Fruit fly (Drosophila melanogaster) whole organism, embryonic: ENCODE results near the gene CG14286.
A peak's percentile ranks its signal among the peaks of the same experiment; 100 is the strongest.

Source experiments
- CG11398 ChIP-seq: fragments of 200-800 bp; sonication (Bioruptor generic); optimal IDR thresholded peaks from 2 replicates; lab custom pipeline; 2016; ENCODE audit warnings: missing biosample characterization, missing genetic modification characterization
- CG11504 ChIP-seq: fragments of 200-800 bp; sonication (Bioruptor generic); optimal IDR thresholded peaks from 3 replicates; lab custom pipeline; 2019; ENCODE audit warnings: missing biosample characterization, mild to moderate bottlenecking, missing genetic modification characterization, moderate library complexity
- CG12155 ChIP-seq: fragments of 200-800 bp; sonication (Bioruptor generic); optimal IDR thresholded peaks from 3 replicates; lab custom pipeline; 2016; ENCODE audit warnings: missing biosample characterization, missing genetic modification characterization
- CG12769 ChIP-seq: fragments of 200-800 bp; sonication (Bioruptor generic); optimal IDR thresholded peaks from 2 replicates; lab custom pipeline; 2019; ENCODE audit warnings: missing biosample characterization, mild to moderate bottlenecking, missing genetic modification characterization, moderate library complexity
- CG15011 ChIP-seq: fragments of 200-800 bp; sonication (Bioruptor generic); optimal IDR thresholded peaks from 3 replicates; lab custom pipeline; 2018; ENCODE audit warnings: missing biosample characterization, mild to moderate bottlenecking, missing genetic modification characterization
- CG1792 ChIP-seq: fragments of 200-800 bp; sonication (Bioruptor generic); optimal IDR thresholded peaks from 2 replicates; lab custom pipeline; 2016; ENCODE audit warnings: missing biosample characterization, missing genetic modification characterization
- CG18262 ChIP-seq: fragments of 200-800 bp; optimal IDR thresholded peaks from 3 replicates; lab custom pipeline; 2019; ENCODE audit warnings: missing biosample characterization, mild to moderate bottlenecking, missing genetic modification characterization, moderate library complexity
- CG2678 ChIP-seq: fragments of 200-800 bp; sonication (Bioruptor generic); optimal IDR thresholded peaks from 3 replicates; lab custom pipeline; 2019; ENCODE audit warnings: missing biosample characterization, mild to moderate bottlenecking, missing genetic modification characterization, moderate library complexity
- CG5180 ChIP-seq: fragments of 200-800 bp; sonication (Bioruptor generic); optimal IDR thresholded peaks from 3 replicates; lab custom pipeline; 2017; ENCODE audit warnings: missing biosample characterization, missing genetic modification characterization, mild to moderate bottlenecking, moderate library complexity, missing genetic modification reagents
- CG6683 ChIP-seq: fragments of 200-800 bp; sonication (Bioruptor generic); optimal IDR thresholded peaks from 2 replicates; lab custom pipeline; 2017; ENCODE audit warnings: missing biosample characterization, mild to moderate bottlenecking, missing genetic modification characterization, missing genetic modification reagents
- CG7745 ChIP-seq: fragments of 200-800 bp; sonication (Bioruptor generic); optimal IDR thresholded peaks from 2 replicates; lab custom pipeline; 2018; ENCODE audit warnings: missing biosample characterization, mild to moderate bottlenecking, missing genetic modification characterization, moderate library complexity
- CG8290 ChIP-seq, 3 experiments: fragments of 200-800 bp; sonication (Bioruptor generic); optimal IDR thresholded peaks; 2 replicates each; lab custom pipeline; 2016 to 2019; ENCODE audit warnings: missing biosample characterization in 3 of 3, missing genetic modification characterization in 3 of 3, mild to moderate bottlenecking in 2 of 3, moderate library complexity in 1 of 3
- CG9932 ChIP-seq: fragments of 200-800 bp; sonication (Bioruptor generic); IDR thresholded peaks from 2 replicates; pipeline ENCODE4 v1.3.6; 2022; ENCODE audit warnings: missing biosample characterization, missing genetic modification characterization
- Doc3 ChIP-seq: fragments of 200-800 bp; sonication (Bioruptor generic); IDR thresholded peaks from 3 replicates; pipeline ENCODE4 v1.3.6; 2022; ENCODE audit warnings: missing biosample characterization, missing genetic modification characterization; ENCODE audit not compliant: partially characterized antibody
- Drgx ChIP-seq: fragments of 200-800 bp; sonication (Bioruptor generic); IDR thresholded peaks from 2 replicates; pipeline ENCODE4 v1.3.6; 2022; ENCODE audit warnings: missing biosample characterization, missing genetic modification characterization
- E2f1 ChIP-seq: fragments of 200-800 bp; sonication (Bioruptor generic); IDR thresholded peaks from 2 replicates; pipeline ENCODE4 v1.3.6; 2022; ENCODE audit warnings: missing biosample characterization, missing genetic modification characterization
- HLH54F ChIP-seq: fragments of 200-800 bp; sonication (Bioruptor generic); optimal IDR thresholded peaks from 3 replicates; lab custom pipeline; 2016; ENCODE audit warnings: missing biosample characterization, missing genetic modification characterization
- Hand ChIP-seq: fragments of 200-800 bp; sonication (Bioruptor generic); optimal IDR thresholded peaks from 2 replicates; lab custom pipeline; 2017; ENCODE audit warnings: mild to moderate bottlenecking, missing biosample characterization, missing genetic modification reagents, missing genetic modification characterization
- Mad ChIP-seq: fragments of 200-800 bp; sonication (Bioruptor generic); optimal IDR thresholded peaks from 2 replicates; lab custom pipeline; 2016; ENCODE audit warnings: missing biosample characterization, missing genetic modification characterization
- Mrtf ChIP-seq: fragments of 200-800 bp; sonication (Bioruptor generic); IDR thresholded peaks from 3 replicates; pipeline ENCODE4 v1.3.6; 2022; ENCODE audit warnings: missing biosample characterization, missing genetic modification characterization
- Nf-YB ChIP-seq: fragments of 200-800 bp; sonication (Bioruptor generic); optimal IDR thresholded peaks from 3 replicates; lab custom pipeline; 2019; ENCODE audit warnings: missing biosample characterization, mild to moderate bottlenecking, missing genetic modification characterization, moderate library complexity
- Optix ChIP-seq: fragments of 200-800 bp; sonication (Bioruptor generic); IDR thresholded peaks from 3 replicates; pipeline ENCODE4 v1.3.6; 2022; ENCODE audit warnings: missing biosample characterization, missing genetic modification characterization
- Ravus ChIP-seq: fragments of 200-800 bp; sonication (Bioruptor generic); IDR thresholded peaks from 2 replicates; pipeline ENCODE4 v1.3.6; 2022; ENCODE audit warnings: missing biosample characterization, missing genetic modification characterization
- Spps ChIP-seq: fragments of 200-800 bp; sonication (Bioruptor generic); optimal IDR thresholded peaks from 2 replicates; lab custom pipeline; 2018; ENCODE audit warnings: missing biosample characterization, mild to moderate bottlenecking, missing genetic modification characterization
- Sry-δ ChIP-seq: fragments of 200-800 bp; sonication (Bioruptor generic); optimal IDR thresholded peaks from 2 replicates; lab custom pipeline; 2016; ENCODE audit warnings: missing biosample characterization, missing genetic modification characterization
- Trl ChIP-seq, 3 experiments: fragments of >200 bp in 2 of 3; fragments of 200-800 bp in 1 of 3; sonication (Bioruptor generic) in 1 of 3; optimal IDR thresholded peaks; 2 replicates in 1 of 3; 3 replicates in 2 of 3; lab custom pipeline; 2016 to 2017; ENCODE audit warnings: missing biosample characterization in 1 of 3, missing genetic modification characterization in 1 of 3
- Usf ChIP-seq: fragments of 200-800 bp; sonication (Bioruptor generic); optimal IDR thresholded peaks from 2 replicates; lab custom pipeline; 2017; ENCODE audit warnings: missing genotype, missing biosample characterization, missing genetic modification characterization
- btn ChIP-seq: fragments of 200-800 bp; sonication (Bioruptor generic); optimal IDR thresholded peaks from 2 replicates; lab custom pipeline; 2016; ENCODE audit warnings: missing biosample characterization, missing genetic modification characterization
- ci ChIP-seq: fragments of 200-800 bp; sonication (Bioruptor generic); IDR thresholded peaks from 3 replicates; pipeline ENCODE4 v1.3.6; 2022; ENCODE audit warnings: missing biosample characterization, missing genetic modification characterization
- cwo ChIP-seq: fragments of 200-800 bp; sonication (Bioruptor generic); optimal IDR thresholded peaks from 3 replicates; lab custom pipeline; 2017; ENCODE audit warnings: missing biosample characterization, missing genetic modification characterization, mild to moderate bottlenecking, moderate library complexity, missing genetic modification reagents
- dmrt99B ChIP-seq: fragments of 200-800 bp; sonication (Bioruptor generic); optimal IDR thresholded peaks from 2 replicates; lab custom pipeline; 2018; ENCODE audit warnings: missing biosample characterization, mild to moderate bottlenecking, missing genetic modification characterization, moderate library complexity
- ems ChIP-seq: fragments of 200-800 bp; sonication (Bioruptor generic); optimal IDR thresholded peaks from 3 replicates; lab custom pipeline; 2016; ENCODE audit warnings: missing biosample characterization, missing genetic modification characterization
- ewg ChIP-seq: fragments of 200-800 bp; sonication (Bioruptor generic); optimal IDR thresholded peaks from 3 replicates; lab custom pipeline; 2017; ENCODE audit warnings: mild to moderate bottlenecking, missing biosample characterization, missing genetic modification reagents, missing genetic modification characterization
- exex ChIP-seq: fragments of 200-800 bp; sonication (Bioruptor generic); optimal IDR thresholded peaks from 4 replicates; lab custom pipeline; 2018; ENCODE audit warnings: missing biosample characterization, mild to moderate bottlenecking, missing genetic modification characterization, moderate library complexity
- fd3F ChIP-seq: fragments of 200-800 bp; sonication (Bioruptor generic); optimal IDR thresholded peaks from 2 replicates; lab custom pipeline; 2018; ENCODE audit warnings: missing biosample characterization, mild to moderate bottlenecking, missing genetic modification characterization, moderate library complexity
- ftz-f1 ChIP-seq: fragments of 200-800 bp; sonication (Bioruptor generic); optimal IDR thresholded peaks from 2 replicates; lab custom pipeline; 2016; ENCODE audit warnings: missing biosample characterization, missing genetic modification characterization
- gcm ChIP-seq: fragments of 200-800 bp; sonication (Bioruptor generic); optimal IDR thresholded peaks from 2 replicates; lab custom pipeline; 2019; ENCODE audit warnings: missing biosample characterization, mild to moderate bottlenecking, missing genetic modification characterization, moderate library complexity
- jing ChIP-seq: fragments of 200-800 bp; sonication (Bioruptor generic); optimal IDR thresholded peaks from 2 replicates; lab custom pipeline; 2018; ENCODE audit warnings: missing biosample characterization, mild to moderate bottlenecking, missing genetic modification characterization
- klu ChIP-seq: fragments of 200-800 bp; sonication (Bioruptor generic); IDR thresholded peaks from 2 replicates; pipeline ENCODE4 v1.3.6; 2022; ENCODE audit warnings: missing biosample characterization, missing genetic modification characterization
- lbe ChIP-seq: fragments of 200-800 bp; sonication (Bioruptor generic); optimal IDR thresholded peaks from 2 replicates; lab custom pipeline; 2016; ENCODE audit warnings: missing biosample characterization, mild to moderate bottlenecking, missing genetic modification characterization
- nau ChIP-seq: fragments of 200-800 bp; sonication (Bioruptor generic); optimal IDR thresholded peaks from 3 replicates; lab custom pipeline; 2017; ENCODE audit warnings: missing biosample characterization, mild to moderate bottlenecking, missing genetic modification characterization, missing genetic modification reagents
- nerfin-2 ChIP-seq: fragments of 200-800 bp; sonication (Bioruptor generic); IDR thresholded peaks from 2 replicates; pipeline ENCODE4 v1.3.6; 2022; ENCODE audit warnings: missing biosample characterization, missing genetic modification characterization; ENCODE audit not compliant: partially characterized antibody
- pita ChIP-seq: fragments of 200-800 bp; sonication (Bioruptor generic); optimal IDR thresholded peaks from 2 replicates; lab custom pipeline; 2017; ENCODE audit warnings: missing biosample characterization, mild to moderate bottlenecking, missing genetic modification characterization
- ro ChIP-seq: fragments of 200-800 bp; sonication (Bioruptor generic); IDR thresholded peaks from 2 replicates; pipeline ENCODE4 v1.3.6; 2022; ENCODE audit warnings: missing biosample characterization, missing genetic modification characterization
- sna ChIP-seq: fragments of 200-800 bp; sonication (Bioruptor generic); IDR thresholded peaks from 2 replicates; pipeline ENCODE4 v1.3.6; 2022; ENCODE audit warnings: missing biosample characterization, missing genetic modification characterization; ENCODE audit not compliant: partially characterized antibody
- tap ChIP-seq: fragments of 200-800 bp; optimal IDR thresholded peaks from 3 replicates; lab custom pipeline; 2019; ENCODE audit warnings: missing biosample characterization, mild to moderate bottlenecking, missing genetic modification characterization, moderate library complexity
- trem ChIP-seq: fragments of 200-800 bp; optimal IDR thresholded peaks from 3 replicates; lab custom pipeline; 2019; ENCODE audit warnings: missing biosample characterization, mild to moderate bottlenecking, missing genetic modification characterization, moderate library complexity
- zen2 ChIP-seq: fragments of 200-800 bp; sonication (Bioruptor generic); IDR thresholded peaks from 3 replicates; pipeline ENCODE4 v1.3.6; 2022; ENCODE audit warnings: missing biosample characterization, missing genetic modification characterization; ENCODE audit not compliant: partially characterized antibody

The CG14286 gene

dm6 chr3R:18983614-18984185, 40.2 kb upstream of the CG14286 start, which contains the start of the genes snRNP-U1-C and gukh (continued):
- TF ChIP-seq tap (tag; lab: Kevin White, UChicago) (peak; percentile 80), lbe (GFP tag; lab: Kevin White, UChicago) (peak; percentile 87), gcm (GFP tag; lab: Kevin White, UChicago) (peak; percentile 69), zen2 (GFP tag; lab: Robert Waterston, UW) (peak; percentile 45; the same call in 1 of the 3 replicates), sna (GFP tag; lab: Robert Waterston, UW) (peak; percentile 84), CG12155 (GFP tag; lab: Kevin White, UChicago) (peak; percentile 87), HLH54F (GFP tag; lab: Kevin White, UChicago) (peak; percentile 44), btn (GFP tag; lab: Kevin White, UChicago) (no peak), CG6683 (GFP tag; lab: Kevin White, UChicago) (peak; percentile 58), Trl (optimal IDR thresholded peaks at IDR 0.05; lab: Kevin White, UChicago) (no peak), Trl (GFP tag; optimal IDR thresholded peaks at IDR 0.05; lab: Kevin White, UChicago) (no peak), trem (peak; percentile 85), CG5180 (GFP tag; lab: Kevin White, UChicago) (peak; percentile 23), dmrt99B (tag; lab: Kevin White, UChicago) (peak; percentile 75), Hand (GFP tag; lab: Kevin White, UChicago) (peak; percentile 56), Ravus (GFP tag; lab: Robert Waterston, UW) (peak; percentile 47), CG15011 (GFP tag; lab: Kevin White, UChicago) (peak; percentile 57), CG18262 (peak; percentile 78), CG9932 (GFP tag; lab: Robert Waterston, UW) (peak; percentile 94), Doc3 (peak; percentile 59), ems (peak; percentile 26), pita (GFP tag; lab: Kevin White, UChicago) (peak; percentile 95), Spps (tag; lab: Kevin White, UChicago) (peak; percentile 50), Drgx (GFP tag; lab: Robert Waterston, UW) (peak; percentile 75), CG11398 (GFP tag; lab: Kevin White, UChicago) (no peak), exex (tag; lab: Kevin White, UChicago) (peak; percentile 43), fd3F (GFP tag; lab: Kevin White, UChicago) (peak; percentile 81), CG8290 (GFP tag; optimal IDR thresholded peaks at IDR 0.05; lab: Kevin White, UChicago) (peak; percentile 76), CG8290 (tag; optimal IDR thresholded peaks at IDR 0.05; lab: Kevin White, UChicago) (peak in 1 of 2 experiments; percentile 91), Nf-YB (GFP tag; lab: Kevin White, UChicago) (peak; percentile 60), Mrtf (GFP tag; lab: Robert Waterston, UW) (peak; percentile 81), ftz-f1 (GFP tag; lab: Kevin White, UChicago) (no peak), jing (peak; percentile 42), CG1792 (GFP tag; lab: Kevin White, UChicago) (no peak), ro (no peak), ewg (GFP tag; lab: Kevin White, UChicago) (peak; percentile 46), Mad (peak; percentile 43), ci (peak; percentile 93), nerfin-2 (GFP tag; lab: Robert Waterston, UW) (0 out of 2 replicates have a peak, but pooled peaks have one; percentile 29), CG11504 (peak; percentile 83), nau (GFP tag; lab: Kevin White, UChicago) (peak; percentile 35), CG2678 (tag; lab: Kevin White, UChicago) (peak; percentile 82), klu (GFP tag; lab: Robert Waterston, UW) (peak; percentile 80), CG12769 (tag; lab: Kevin White, UChicago) (peak; percentile 91), cwo (GFP tag; lab: Kevin White, UChicago) (peak; percentile 66), Sry-δ (GFP tag; lab: Kevin White, UChicago) (peak; percentile 35), Optix (GFP tag; lab: Robert Waterston, UW) (peak; percentile 86), E2f1 (peak; percentile 78), Usf (GFP tag; lab: Kevin White, UChicago) (peak; percentile 14), CG7745 (no peak)
